ENCODE assay signal across 1 fruit fly cellular context in the genomic region with DNA sequence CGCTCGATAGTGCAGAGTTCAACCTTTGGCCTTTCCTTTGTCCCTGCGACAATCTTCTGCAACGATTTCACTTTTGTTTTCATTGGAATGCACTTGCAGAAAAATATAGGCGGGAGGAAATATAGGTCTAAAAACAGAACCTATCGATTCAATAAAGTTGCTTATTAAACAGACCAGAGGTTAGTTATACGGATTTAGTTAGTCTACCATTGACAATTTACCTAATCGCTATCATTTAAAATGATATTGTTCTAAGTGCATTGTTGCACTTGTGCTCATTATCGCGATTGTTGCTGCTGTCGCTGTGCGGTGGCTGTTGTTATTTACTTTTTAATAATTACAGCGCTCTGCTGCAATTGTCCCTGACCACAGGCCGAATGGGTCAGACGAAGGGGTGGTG.
TF ChIP-seq lines count a peak whose summit lies in the region.

No protein-coding gene starts in this region.

TF ChIP-seq in whole organism, prepupa, 60 proteins besides CTCF, POLR2A, EP300 and RAD21 (continued from another document):
- peak; percentile 72 for TF ChIP-seq eg (GFP tag; IDR thresholded peaks at IDR 0.05; lab: Robert Waterston, UW)
- TF ChIP-seq achi (GFP tag; optimal IDR thresholded peaks at IDR 0.05; lab: Kevin White, UChicago) = peak; percentile 68
- TF ChIP-seq Eip75B (GFP tag; optimal IDR thresholded peaks at IDR 0.05; lab: Kevin White, UChicago) = peak; percentile 82
- peak; percentile 47 for TF ChIP-seq CG31627 (GFP tag; optimal IDR thresholded peaks at IDR 0.05; lab: Kevin White, UChicago)
- TF ChIP-seq ss (GFP tag; optimal IDR thresholded peaks at IDR 0.05; lab: Kevin White, UChicago) = peak; percentile 34 to 76
- TF ChIP-seq net (GFP tag; optimal IDR thresholded peaks at IDR 0.05; lab: Kevin White, UChicago) = peak; percentile 68
- peak; percentile 87 for TF ChIP-seq Ets96B (tag; optimal IDR thresholded peaks at IDR 0.05; lab: Kevin White, UChicago)
- TF ChIP-seq CG34406 (GFP tag; optimal IDR thresholded peaks at IDR 0.05; lab: Kevin White, UChicago) = peak; percentile 61
- peak; percentile 70 for TF ChIP-seq acj6 (GFP tag; optimal IDR thresholded peaks at IDR 0.05; lab: Kevin White, UChicago)
- TF ChIP-seq fd85E (GFP tag; optimal IDR thresholded peaks at IDR 0.05; lab: Kevin White, UChicago) = peak; percentile 27
- no peak for TF ChIP-seq vri (GFP tag; optimal IDR thresholded peaks at IDR 0.05; lab: Kevin White, UChicago)
- peak; percentile 81 for TF ChIP-seq dsx (GFP tag; optimal IDR thresholded peaks at IDR 0.05; lab: Kevin White, UChicago; ENCODE audit: poor library complexity, severe bottlenecking)
- peak; percentile 23 for TF ChIP-seq Ets21C (GFP tag; optimal IDR thresholded peaks at IDR 0.05; lab: Kevin White, UChicago)
- no peak for TF ChIP-seq fkh (GFP tag; optimal IDR thresholded peaks at IDR 0.05; lab: Kevin White, UChicago)
- peak; percentile 86 for TF ChIP-seq CG1621 (tag; optimal IDR thresholded peaks at IDR 0.05; lab: Kevin White, UChicago)
- TF ChIP-seq cyc (GFP tag; optimal IDR thresholded peaks at IDR 0.05; lab: Kevin White, UChicago) = peak; percentile 57
- TF ChIP-seq CG7368 (GFP tag; optimal IDR thresholded peaks at IDR 0.05; lab: Kevin White, UChicago) = peak; percentile 67
- peak; percentile 78 for TF ChIP-seq CG3919 (GFP tag; optimal IDR thresholded peaks at IDR 0.05; lab: Kevin White, UChicago)
- peak; percentile 63 for TF ChIP-seq CG4318 (GFP tag; optimal IDR thresholded peaks at IDR 0.05; lab: Kevin White, UChicago)
